Fruit fly (Drosophila melanogaster) whole organism, embryonic: ENCODE data around the gene CG7906.

Experiments used
- Antp ChIP-seq: fragments of 200-800 bp; sonication (Bioruptor generic); optimal IDR thresholded peaks from 3 replicates; lab custom pipeline; 2016; ENCODE audit warnings: missing biosample characterization, missing genetic modification characterization
- Asciz ChIP-seq: fragments of 200-800 bp; sonication (Bioruptor generic); optimal IDR thresholded peaks from 2 replicates; lab custom pipeline; 2017; ENCODE audit warnings: missing biosample characterization, mild to moderate bottlenecking, missing genetic modification characterization, missing genetic modification reagents
- CG10654 ChIP-seq: fragments of 200-800 bp; sonication (Bioruptor generic); optimal IDR thresholded peaks from 2 replicates; lab custom pipeline; 2016; ENCODE audit warnings: missing biosample characterization, missing genetic modification characterization
- CG10979 ChIP-seq: fragments of 200-800 bp; sonication (Bioruptor generic); optimal IDR thresholded peaks from 2 replicates; lab custom pipeline; 2018; ENCODE audit warnings: missing biosample characterization, mild to moderate bottlenecking, missing genetic modification characterization, moderate library complexity
- CG11085 ChIP-seq: fragments of 200-800 bp; sonication (Bioruptor generic); IDR thresholded peaks from 2 replicates; pipeline ENCODE4 v1.3.6; 2022; ENCODE audit warnings: missing biosample characterization, missing genetic modification characterization
- CG11247 ChIP-seq: fragments of 200-800 bp; sonication (Bioruptor generic); IDR thresholded peaks from 2 replicates; pipeline ENCODE4 v1.3.6; 2022; ENCODE audit warnings: missing biosample characterization, missing genetic modification characterization
- CG11456 ChIP-seq: fragments of 200-800 bp; sonication (Bioruptor generic); IDR thresholded peaks from 3 replicates; pipeline ENCODE4 v1.3.6; 2022; ENCODE audit warnings: missing biosample characterization, missing genetic modification characterization
- CG12391 ChIP-seq: fragments of 200-800 bp; sonication (Bioruptor generic); optimal IDR thresholded peaks from 3 replicates; lab custom pipeline; 2018; ENCODE audit warnings: missing biosample characterization, mild to moderate bottlenecking, missing genetic modification characterization, moderate library complexity
- CG12942 ChIP-seq: fragments of 200-800 bp; sonication (Bioruptor generic); optimal IDR thresholded peaks from 3 replicates; lab custom pipeline; 2016; ENCODE audit warnings: missing biosample characterization, missing genetic modification characterization
- CG13894 ChIP-seq: fragments of 200-800 bp; sonication (Bioruptor generic); optimal IDR thresholded peaks from 3 replicates; lab custom pipeline; 2018; ENCODE audit warnings: missing biosample characterization, mild to moderate bottlenecking, missing genetic modification characterization, moderate library complexity
- CG15073 ChIP-seq: fragments of 200-800 bp; sonication (Bioruptor generic); optimal IDR thresholded peaks from 2 replicates; lab custom pipeline; 2016; ENCODE audit warnings: missing biosample characterization, missing genetic modification characterization
- CG15269 ChIP-seq: fragments of 200-800 bp; sonication (Bioruptor generic); optimal IDR thresholded peaks from 2 replicates; lab custom pipeline; 2018; ENCODE audit warnings: missing biosample characterization, mild to moderate bottlenecking, missing genetic modification characterization, moderate library complexity
- CG17612 ChIP-seq: fragments of 200-800 bp; sonication (Bioruptor generic); IDR thresholded peaks from 2 replicates; pipeline ENCODE4 v1.3.6; 2022; ENCODE audit warnings: missing biosample characterization, missing genetic modification characterization
- CG31388 ChIP-seq: fragments of 200-800 bp; sonication (Bioruptor generic); optimal IDR thresholded peaks from 2 replicates; lab custom pipeline; 2016; ENCODE audit warnings: missing biosample characterization, missing genetic modification characterization
- CG42726 ChIP-seq: fragments of 200-800 bp; sonication (Bioruptor generic); IDR thresholded peaks from 2 replicates; pipeline ENCODE4 v1.3.6; 2022; ENCODE audit warnings: missing biosample characterization, missing genetic modification characterization; ENCODE audit not compliant: partially characterized antibody
- CG43689 ChIP-seq: fragments of 200-800 bp; sonication (Bioruptor generic); IDR thresholded peaks from 2 replicates; pipeline ENCODE4 v1.3.6; 2022; ENCODE audit warnings: missing biosample characterization, missing genetic modification characterization
- CG4424 ChIP-seq: fragments of 200-800 bp; sonication (Bioruptor generic); optimal IDR thresholded peaks from 3 replicates; lab custom pipeline; 2016; ENCODE audit warnings: missing biosample characterization, missing genetic modification characterization
- CG4707 ChIP-seq: fragments of 200-800 bp; sonication (Bioruptor generic); optimal IDR thresholded peaks from 2 replicates; lab custom pipeline; 2018; ENCODE audit warnings: missing biosample characterization, mild to moderate bottlenecking, missing genetic modification characterization, moderate library complexity
- CG6654 ChIP-seq: fragments of 200-800 bp; sonication (Bioruptor generic); optimal IDR thresholded peaks from 2 replicates; lab custom pipeline; 2017; ENCODE audit warnings: missing biosample characterization, mild to moderate bottlenecking, missing genetic modification characterization
- CG6765 ChIP-seq: fragments of 200-800 bp; sonication (Bioruptor generic); optimal IDR thresholded peaks from 3 replicates; lab custom pipeline; 2017; ENCODE audit warnings: missing biosample characterization, mild to moderate bottlenecking, missing genetic modification characterization
- CG8290 ChIP-seq, 3 experiments: fragments of 200-800 bp; sonication (Bioruptor generic); optimal IDR thresholded peaks; 2 replicates each; lab custom pipeline; 2016 to 2019; ENCODE audit warnings: missing biosample characterization in 3 of 3, missing genetic modification characterization in 3 of 3, mild to moderate bottlenecking in 2 of 3, moderate library complexity in 1 of 3
- CkIIα-i1 ChIP-seq: fragments of 200-800 bp; sonication (Bioruptor generic); IDR thresholded peaks from 2 replicates; pipeline ENCODE4 v1.3.6; 2022; ENCODE audit warnings: missing biosample characterization, missing genetic modification characterization
- D19B ChIP-seq: fragments of 200-800 bp; sonication (Bioruptor generic); optimal IDR thresholded peaks from 2 replicates; lab custom pipeline; 2017; ENCODE audit warnings: missing biosample characterization, mild to moderate bottlenecking, missing genetic modification characterization
- Dref ChIP-seq: fragments of 200-800 bp; sonication (Bioruptor generic); IDR thresholded peaks from 2 replicates; pipeline ENCODE4 v1.3.6; 2022; ENCODE audit warnings: missing biosample characterization, missing genetic modification characterization
- E2f2 ChIP-seq: fragments of 200-800 bp; sonication (Bioruptor generic); IDR thresholded peaks from 2 replicates; pipeline ENCODE4 v1.3.6; 2022; ENCODE audit warnings: missing biosample characterization, missing genetic modification characterization
- Ets97D ChIP-seq: fragments of 200-800 bp; sonication (Bioruptor generic); optimal IDR thresholded peaks from 3 replicates; lab custom pipeline; 2016; ENCODE audit warnings: missing biosample characterization, missing genetic modification characterization
- Fer2 ChIP-seq: fragments of 200-800 bp; sonication (Bioruptor generic); optimal IDR thresholded peaks from 2 replicates; lab custom pipeline; 2018; ENCODE audit warnings: missing biosample characterization, mild to moderate bottlenecking, missing genetic modification characterization, moderate library complexity
- H15 ChIP-seq: fragments of 200-800 bp; sonication (Bioruptor generic); IDR thresholded peaks from 3 replicates; pipeline ENCODE4 v1.3.6; 2022; ENCODE audit warnings: missing biosample characterization, missing genetic modification characterization
- Hand ChIP-seq: fragments of 200-800 bp; sonication (Bioruptor generic); optimal IDR thresholded peaks from 2 replicates; lab custom pipeline; 2017; ENCODE audit warnings: mild to moderate bottlenecking, missing biosample characterization, missing genetic modification reagents, missing genetic modification characterization
- HmgZ ChIP-seq: fragments of 200-800 bp; sonication (Bioruptor generic); optimal IDR thresholded peaks from 2 replicates; lab custom pipeline; 2018; ENCODE audit warnings: missing biosample characterization, mild to moderate bottlenecking, missing genetic modification characterization
- Max ChIP-seq: fragments of 200-800 bp; sonication (Bioruptor generic); optimal IDR thresholded peaks from 2 replicates; lab custom pipeline; 2016; ENCODE audit warnings: missing biosample characterization, mild to moderate bottlenecking, missing genetic modification characterization
- Neu2 ChIP-seq: fragments of 200-800 bp; sonication (Bioruptor generic); optimal IDR thresholded peaks from 3 replicates; lab custom pipeline; 2016; ENCODE audit warnings: missing biosample characterization, missing genetic modification characterization, borderline replicate concordance
- Six4 ChIP-seq: fragments of 200-800 bp; sonication (Bioruptor generic); optimal IDR thresholded peaks from 2 replicates; lab custom pipeline; 2016; ENCODE audit warnings: missing biosample characterization, missing genetic modification characterization
- Sox102F ChIP-seq: fragments of 200-800 bp; sonication (Bioruptor generic); optimal IDR thresholded peaks from 2 replicates; lab custom pipeline; 2018; ENCODE audit warnings: missing biosample characterization, mild to moderate bottlenecking, missing genetic modification characterization, moderate library complexity
- Sry-β ChIP-seq: fragments of 200-800 bp; sonication (Bioruptor generic); optimal IDR thresholded peaks from 2 replicates; lab custom pipeline; 2018; ENCODE audit warnings: missing biosample characterization, mild to moderate bottlenecking, missing genetic modification characterization, moderate library complexity
- ab ChIP-seq: fragments of 200-800 bp; sonication (Bioruptor generic); optimal IDR thresholded peaks from 2 replicates; lab custom pipeline; 2016; ENCODE audit warnings: missing biosample characterization, missing genetic modification characterization
- ato ChIP-seq: fragments of 200-800 bp; sonication (Bioruptor generic); IDR thresholded peaks from 2 replicates; pipeline ENCODE4 v1.3.6; 2022; ENCODE audit warnings: missing biosample characterization, missing genetic modification characterization; ENCODE audit not compliant: partially characterized antibody
- chn ChIP-seq: fragments of 200-800 bp; sonication (Bioruptor generic); optimal IDR thresholded peaks from 2 replicates; lab custom pipeline; 2016; ENCODE audit warnings: missing biosample characterization, missing genetic modification characterization
- dm ChIP-seq: fragments of 200-800 bp; sonication (Bioruptor generic); optimal IDR thresholded peaks from 3 replicates; lab custom pipeline; 2016; ENCODE audit warnings: missing biosample characterization, missing genetic modification characterization
- fd96Cb ChIP-seq: fragments of 200-800 bp; sonication (Bioruptor generic); optimal IDR thresholded peaks from 2 replicates; lab custom pipeline; 2018; ENCODE audit warnings: missing biosample characterization, mild to moderate bottlenecking, missing genetic modification characterization, moderate library complexity
- kah ChIP-seq: fragments of 200-800 bp; sonication (Bioruptor generic); optimal IDR thresholded peaks from 2 replicates; lab custom pipeline; 2018; ENCODE audit warnings: missing biosample characterization, mild to moderate bottlenecking, missing genetic modification characterization
- klu ChIP-seq: fragments of 200-800 bp; sonication (Bioruptor generic); IDR thresholded peaks from 2 replicates; pipeline ENCODE4 v1.3.6; 2022; ENCODE audit warnings: missing biosample characterization, missing genetic modification characterization
- nerfin-2 ChIP-seq: fragments of 200-800 bp; sonication (Bioruptor generic); IDR thresholded peaks from 2 replicates; pipeline ENCODE4 v1.3.6; 2022; ENCODE audit warnings: missing biosample characterization, missing genetic modification characterization; ENCODE audit not compliant: partially characterized antibody
- rib ChIP-seq: fragments of 200-800 bp; sonication (Bioruptor generic); IDR thresholded peaks from 2 replicates; pipeline ENCODE4 v1.3.6; 2022; ENCODE audit warnings: missing biosample characterization, missing genetic modification characterization
- row ChIP-seq: fragments of 200-800 bp; sonication (Bioruptor generic); IDR thresholded peaks from 3 replicates; pipeline ENCODE4 v1.3.6; 2022; ENCODE audit warnings: missing biosample characterization, missing genetic modification characterization
- sc ChIP-seq, 3 experiments: fragments of >200 bp in 2 of 3; fragments of 200-800 bp in 1 of 3; sonication (Bioruptor generic) in 1 of 3; optimal IDR thresholded peaks; 2 replicates in 2 of 3; 3 replicates in 1 of 3; lab custom pipeline; 2017; ENCODE audit warnings: mild to moderate bottlenecking in 1 of 3, missing biosample characterization in 1 of 3, missing genetic modification characterization in 1 of 3, missing genetic modification reagents in 1 of 3
- slbo ChIP-seq: fragments of 200-800 bp; sonication (Bioruptor generic); IDR thresholded peaks from 2 replicates; pipeline ENCODE4 v1.3.6; 2022; ENCODE audit warnings: missing biosample characterization, missing genetic modification characterization
- ssp ChIP-seq: fragments of 200-800 bp; sonication (Bioruptor generic); IDR thresholded peaks from 2 replicates; pipeline ENCODE4 v1.3.6; 2022; ENCODE audit warnings: missing biosample characterization, missing genetic modification characterization
- tna ChIP-seq: fragments of 200-800 bp; sonication (Bioruptor generic); IDR thresholded peaks from 2 replicates; pipeline ENCODE4 v1.3.6; 2022; ENCODE audit warnings: missing biosample characterization, missing genetic modification characterization; ENCODE audit not compliant: partially characterized antibody
- unpg ChIP-seq: fragments of 200-800 bp; sonication (Bioruptor generic); optimal IDR thresholded peaks from 3 replicates; lab custom pipeline; 2018; ENCODE audit warnings: missing biosample characterization, mild to moderate bottlenecking, missing genetic modification characterization, moderate library complexity
- zfh1 ChIP-seq: fragments of 200-800 bp; sonication (Bioruptor generic); IDR thresholded peaks from 3 replicates; pipeline ENCODE4 v1.3.6; 2022; ENCODE audit warnings: missing biosample characterization, missing genetic modification characterization

Gene CG7906

dm6 chr3L:14195714-14196113 lies 40.7 kb upstream of the CG7906 start (continued):
- TF ChIP-seq Antp (GFP tag; lab: Kevin White, UChicago) (no peak), fd96Cb (tag; lab: Kevin White, UChicago) (no peak), CG12391 (tag; lab: Kevin White, UChicago) (peak; percentile 13), CG12942 (GFP tag; lab: Kevin White, UChicago) (no peak), chn (GFP tag; lab: Kevin White, UChicago) (no peak), sc (optimal IDR thresholded peaks at IDR 0.05; lab: Kevin White, UChicago) (no peak), sc (GFP tag; optimal IDR thresholded peaks at IDR 0.05; lab: Kevin White, UChicago) (peak; percentile 33), CG4424 (peak; percentile 5), Fer2 (tag; lab: Kevin White, UChicago) (no peak), Max (GFP tag; lab: Kevin White, UChicago) (no peak), Asciz (GFP tag; lab: Kevin White, UChicago) (peak; percentile 80), CG11085 (no peak), CG15269 (tag; lab: Kevin White, UChicago) (peak; percentile 61), H15 (GFP tag; lab: Robert Waterston, UW) (no peak), Ets97D (GFP tag; lab: Kevin White, UChicago) (no peak), tna (GFP tag; lab: Robert Waterston, UW) (no peak), Hand (GFP tag; lab: Kevin White, UChicago) (no peak), D19B (no peak), CG15073 (GFP tag; lab: Kevin White, UChicago) (no peak), Six4 (GFP tag; lab: Kevin White, UChicago) (peak; percentile 16), klu (no peak), rib (GFP tag; lab: Robert Waterston, UW) (no peak), CG17612 (no peak), Neu2 (GFP tag; lab: Kevin White, UChicago) (no peak), row (GFP tag; lab: Robert Waterston, UW) (no peak), zfh1 (GFP tag; lab: Robert Waterston, UW) (no peak), Sox102F (GFP tag; lab: Kevin White, UChicago) (peak; percentile 45), CkIIα-i1 (GFP tag; lab: Robert Waterston, UW) (no peak), ab (GFP tag; lab: Kevin White, UChicago) (no peak), CG10654 (GFP tag; lab: Kevin White, UChicago) (peak; percentile 1), CG13894 (tag; lab: Kevin White, UChicago) (no peak), CG4707 (GFP tag; lab: Kevin White, UChicago) (peak; percentile 72), unpg (peak; percentile 45), CG31388 (GFP tag; lab: Kevin White, UChicago) (no peak), E2f2 (GFP tag; lab: Robert Waterston, UW) (no peak), kah (GFP tag; lab: Kevin White, UChicago) (no peak), HmgZ (no peak), nerfin-2 (GFP tag; lab: Robert Waterston, UW) (no peak), slbo (GFP tag; lab: Robert Waterston, UW) (no peak), CG8290 (GFP tag; optimal IDR thresholded peaks at IDR 0.05; lab: Kevin White, UChicago) (no peak), CG8290 (tag; optimal IDR thresholded peaks at IDR 0.05; lab: Kevin White, UChicago) (no peak), CG43689 (GFP tag; lab: Robert Waterston, UW) (no peak), CG11456 (GFP tag; lab: Robert Waterston, UW) (no peak), Dref (GFP tag; lab: Robert Waterston, UW) (no peak), dm (GFP tag; lab: Kevin White, UChicago) (no peak), ssp (GFP tag; lab: Robert Waterston, UW) (no peak), Sry-β (GFP tag; lab: Kevin White, UChicago) (peak; percentile 37), CG11247 (no peak), CG10979 (no peak), ato (GFP tag; lab: Robert Waterston, UW) (no peak), CG6765 (GFP tag; lab: Kevin White, UChicago) (peak; percentile 26), CG6654 (GFP tag; lab: Kevin White, UChicago) (no peak), CG42726 (GFP tag; lab: Robert Waterston, UW) (no peak)
